Fruit fly (Drosophila melanogaster) whole organism, embryonic: ENCODE measurements around the gene CG4953.

Experiments used
- Adf1 ChIP-seq: fragments of 200-800 bp; sonication (Bioruptor generic); IDR thresholded peaks from 2 replicates; pipeline ENCODE4 v1.3.6; 2022; ENCODE audit warnings: missing biosample characterization, missing genetic modification characterization
- Awh ChIP-seq: fragments of 200-800 bp; sonication (Bioruptor generic); IDR thresholded peaks from 2 replicates; pipeline ENCODE4, ENCODE4 v1.3.6; 2022; ENCODE audit warnings: missing biosample characterization, missing genetic modification characterization
- CG11398 ChIP-seq: fragments of 200-800 bp; sonication (Bioruptor generic); optimal IDR thresholded peaks from 2 replicates; lab custom pipeline; 2016; ENCODE audit warnings: missing biosample characterization, missing genetic modification characterization
- CG11504 ChIP-seq: fragments of 200-800 bp; sonication (Bioruptor generic); optimal IDR thresholded peaks from 3 replicates; lab custom pipeline; 2019; ENCODE audit warnings: missing biosample characterization, mild to moderate bottlenecking, missing genetic modification characterization, moderate library complexity
- CG12104 ChIP-seq: fragments of 200-800 bp; sonication (Bioruptor generic); optimal IDR thresholded peaks from 3 replicates; lab custom pipeline; 2016; ENCODE audit warnings: missing biosample characterization, missing genetic modification characterization
- CG12299 ChIP-seq: fragments of 200-800 bp; sonication (Bioruptor generic); optimal IDR thresholded peaks from 2 replicates; lab custom pipeline; 2018; ENCODE audit warnings: missing biosample characterization, mild to moderate bottlenecking, missing genetic modification characterization
- CG15073 ChIP-seq: fragments of 200-800 bp; sonication (Bioruptor generic); optimal IDR thresholded peaks from 2 replicates; lab custom pipeline; 2016; ENCODE audit warnings: missing biosample characterization, missing genetic modification characterization
- CG15269 ChIP-seq: fragments of 200-800 bp; sonication (Bioruptor generic); optimal IDR thresholded peaks from 2 replicates; lab custom pipeline; 2018; ENCODE audit warnings: missing biosample characterization, mild to moderate bottlenecking, missing genetic modification characterization, moderate library complexity
- CG16863 ChIP-seq: fragments of 200-800 bp; sonication (Bioruptor generic); optimal IDR thresholded peaks from 3 replicates; lab custom pipeline; 2016; ENCODE audit warnings: missing biosample characterization, missing genetic modification characterization
- CG17385 ChIP-seq: fragments of 200-800 bp; sonication (Bioruptor generic); optimal IDR thresholded peaks from 3 replicates; lab custom pipeline; 2018; ENCODE audit warnings: missing biosample characterization, mild to moderate bottlenecking, missing genetic modification characterization
- CG18599 ChIP-seq: fragments of 200-800 bp; sonication (Bioruptor generic); optimal IDR thresholded peaks from 3 replicates; lab custom pipeline; 2017; ENCODE audit warnings: missing biosample characterization, missing genetic modification characterization, mild to moderate bottlenecking, moderate library complexity, missing genetic modification reagents
- CG2202 ChIP-seq: fragments of 200-800 bp; sonication (Bioruptor generic); optimal IDR thresholded peaks from 2 replicates; lab custom pipeline; 2018; ENCODE audit warnings: missing biosample characterization, mild to moderate bottlenecking, missing genetic modification characterization
- CG2678 ChIP-seq: fragments of 200-800 bp; sonication (Bioruptor generic); optimal IDR thresholded peaks from 3 replicates; lab custom pipeline; 2019; ENCODE audit warnings: missing biosample characterization, mild to moderate bottlenecking, missing genetic modification characterization, moderate library complexity
- CG30020 ChIP-seq: fragments of 200-800 bp; optimal IDR thresholded peaks from 2 replicates; lab custom pipeline; 2019; ENCODE audit warnings: missing biosample characterization, mild to moderate bottlenecking, missing genetic modification characterization, moderate library complexity
- CG30431 ChIP-seq: fragments of 200-800 bp; sonication (Bioruptor generic); optimal IDR thresholded peaks from 2 replicates; lab custom pipeline; 2017; ENCODE audit warnings: missing biosample characterization, missing genetic modification characterization
- CG4282 ChIP-seq: fragments of 200-800 bp; sonication (Bioruptor generic); optimal IDR thresholded peaks from 2 replicates; lab custom pipeline; 2016; ENCODE audit warnings: missing biosample characterization, missing genetic modification characterization
- CG5245 ChIP-seq: fragments of 200-800 bp; sonication (Bioruptor generic); optimal IDR thresholded peaks from 3 replicates; lab custom pipeline; 2016; ENCODE audit warnings: missing biosample characterization, missing genetic modification characterization
- CG6765 ChIP-seq: fragments of 200-800 bp; sonication (Bioruptor generic); optimal IDR thresholded peaks from 3 replicates; lab custom pipeline; 2017; ENCODE audit warnings: missing biosample characterization, mild to moderate bottlenecking, missing genetic modification characterization
- CG7271 ChIP-seq: fragments of 200-800 bp; sonication (Bioruptor generic); optimal IDR thresholded peaks from 2 replicates; lab custom pipeline; 2018; ENCODE audit warnings: missing biosample characterization, mild to moderate bottlenecking, missing genetic modification characterization, moderate library complexity
- CG7357 ChIP-seq: fragments of 200-800 bp; sonication (Bioruptor generic); IDR thresholded peaks from 3 replicates; pipeline ENCODE4 v1.3.6; 2022; ENCODE audit warnings: missing biosample characterization, missing genetic modification characterization
- CG9876 ChIP-seq: fragments of 200-800 bp; sonication (Bioruptor generic); optimal IDR thresholded peaks from 2 replicates; lab custom pipeline; 2016; ENCODE audit warnings: missing biosample characterization, missing genetic modification characterization
- CHES-1-like ChIP-seq: fragments of 200-800 bp; sonication (Bioruptor generic); optimal IDR thresholded peaks from 2 replicates; lab custom pipeline; 2016; ENCODE audit warnings: missing biosample characterization, missing genetic modification characterization
- CoRest ChIP-seq: fragments of 200-800 bp; sonication (Bioruptor generic); optimal IDR thresholded peaks from 3 replicates; lab custom pipeline; 2018; ENCODE audit warnings: missing biosample characterization, mild to moderate bottlenecking, missing genetic modification characterization, moderate library complexity
- Doc3 ChIP-seq: fragments of 200-800 bp; sonication (Bioruptor generic); IDR thresholded peaks from 3 replicates; pipeline ENCODE4 v1.3.6; 2022; ENCODE audit warnings: missing biosample characterization, missing genetic modification characterization; ENCODE audit not compliant: partially characterized antibody
- Ets97D ChIP-seq: fragments of 200-800 bp; sonication (Bioruptor generic); optimal IDR thresholded peaks from 3 replicates; lab custom pipeline; 2016; ENCODE audit warnings: missing biosample characterization, missing genetic modification characterization
- Fer3 ChIP-seq: fragments of 200-800 bp; sonication (Bioruptor generic); optimal IDR thresholded peaks from 2 replicates; lab custom pipeline; 2018; ENCODE audit warnings: missing biosample characterization, mild to moderate bottlenecking, missing genetic modification characterization, moderate library complexity
- Hey ChIP-seq: fragments of 200-800 bp; sonication (Bioruptor generic); optimal IDR thresholded peaks from 3 replicates; lab custom pipeline; 2018; ENCODE audit warnings: missing biosample characterization, mild to moderate bottlenecking, missing genetic modification characterization
- HmgZ ChIP-seq: fragments of 200-800 bp; sonication (Bioruptor generic); optimal IDR thresholded peaks from 2 replicates; lab custom pipeline; 2018; ENCODE audit warnings: missing biosample characterization, mild to moderate bottlenecking, missing genetic modification characterization
- Lim3 ChIP-seq: fragments of 200-800 bp; sonication (Bioruptor generic); IDR thresholded peaks from 2 replicates; pipeline ENCODE4 v1.3.6; 2022; ENCODE audit warnings: missing biosample characterization, missing genetic modification characterization
- Lpt ChIP-seq: fragments of >200 bp; optimal IDR thresholded peaks from 2 replicates; lab custom pipeline; 2018; ENCODE audit warnings: missing biosample characterization, missing genetic modification characterization
- MESR4 ChIP-seq: fragments of 200-800 bp; sonication (Bioruptor generic); optimal IDR thresholded peaks from 2 replicates; lab custom pipeline; 2018; ENCODE audit warnings: missing biosample characterization, mild to moderate bottlenecking, missing genetic modification characterization, moderate library complexity
- Mad ChIP-seq: fragments of 200-800 bp; sonication (Bioruptor generic); optimal IDR thresholded peaks from 2 replicates; lab custom pipeline; 2016; ENCODE audit warnings: missing biosample characterization, missing genetic modification characterization
- Med ChIP-seq: fragments of 200-800 bp; sonication (Bioruptor generic); peaks from one replicate; lab custom pipeline; 2016; ENCODE audit warnings: missing biosample characterization, missing genetic modification characterization, mild to moderate bottlenecking, inconsistent platforms, moderate library complexity
- NC2β ChIP-seq: fragments of 200-800 bp; sonication (Bioruptor generic); optimal IDR thresholded peaks from 2 replicates; lab custom pipeline; 2016; ENCODE audit warnings: missing biosample characterization, missing genetic modification characterization
- Scr ChIP-seq: fragments of 200-800 bp; sonication (Bioruptor generic); IDR thresholded peaks from 2 replicates; pipeline ENCODE4 v1.3.6; 2022; ENCODE audit warnings: missing biosample characterization, missing genetic modification characterization; ENCODE audit not compliant: partially characterized antibody
- TFAM ChIP-seq: fragments of 200-800 bp; sonication (Bioruptor generic); optimal IDR thresholded peaks from 2 replicates; lab custom pipeline; 2017; ENCODE audit warnings: missing biosample characterization, missing genetic modification characterization, inconsistent platforms
- caup ChIP-seq: fragments of 200-800 bp; sonication (Bioruptor generic); optimal IDR thresholded peaks from 3 replicates; lab custom pipeline; 2017; ENCODE audit warnings: missing biosample characterization, mild to moderate bottlenecking, missing genetic modification characterization, moderate library complexity; ENCODE audit not compliant: severe bottlenecking
- eve ChIP-seq, 2 experiments: fragments of >200 bp; optimal IDR thresholded peaks; 2 replicates each; lab custom pipeline; 2017; ENCODE audit warnings: missing biosample characterization in 2 of 2, missing genetic modification characterization in 2 of 2
- ewg ChIP-seq: fragments of 200-800 bp; sonication (Bioruptor generic); optimal IDR thresholded peaks from 3 replicates; lab custom pipeline; 2017; ENCODE audit warnings: mild to moderate bottlenecking, missing biosample characterization, missing genetic modification reagents, missing genetic modification characterization
- fd64A ChIP-seq: fragments of 200-800 bp; sonication (Bioruptor generic); optimal IDR thresholded peaks from 3 replicates; lab custom pipeline; 2018; ENCODE audit warnings: missing biosample characterization, mild to moderate bottlenecking, missing genetic modification characterization
- hbn ChIP-seq: fragments of 200-800 bp; sonication (Bioruptor generic); IDR thresholded peaks from 2 replicates; pipeline ENCODE4 v1.3.6; 2022; ENCODE audit warnings: missing biosample characterization, missing genetic modification characterization; ENCODE audit not compliant: partially characterized antibody
- insv ChIP-seq, 2 experiments: fragments of 200-800 bp; sonication (Bioruptor generic); optimal IDR thresholded peaks; 3 replicates each; lab custom pipeline; 2016 to 2018; ENCODE audit warnings: missing biosample characterization in 2 of 2, missing genetic modification characterization in 2 of 2
- jumu ChIP-seq: fragments of 200-800 bp; sonication (Bioruptor generic); optimal IDR thresholded peaks from 3 replicates; lab custom pipeline; 2016; ENCODE audit warnings: missing biosample characterization, missing genetic modification characterization
- org-1 ChIP-seq: fragments of 200-800 bp; sonication (Bioruptor generic); optimal IDR thresholded peaks from 2 replicates; lab custom pipeline; 2017; ENCODE audit warnings: missing biosample characterization, missing genetic modification characterization
- pan ChIP-seq, 4 experiments: fragments of >200 bp in 3 of 4; fragments of 200-800 bp in 1 of 4; sonication (Bioruptor generic) in 1 of 4; optimal IDR thresholded peaks in 3 of 4; IDR thresholded peaks in 1 of 4; 2 replicates each; pipeline versions ENCODE4 v1.3.6 to Lab custom; 2017 to 2022; ENCODE audit warnings: missing biosample characterization in 2 of 4, missing genetic modification characterization in 2 of 4, mixed read lengths in 1 of 4
- pros ChIP-seq: fragments of 200-800 bp; sonication (Bioruptor generic); optimal IDR thresholded peaks from 3 replicates; lab custom pipeline; 2019; ENCODE audit warnings: missing biosample characterization, mild to moderate bottlenecking, missing genetic modification characterization, moderate library complexity
- tx ChIP-seq: fragments of 200-800 bp; sonication (Bioruptor generic); optimal IDR thresholded peaks from 2 replicates; lab custom pipeline; 2016; ENCODE audit warnings: missing biosample characterization, missing genetic modification characterization
- wdn ChIP-seq: fragments of 200-800 bp; sonication (Bioruptor generic); IDR thresholded peaks from 2 replicates; pipeline ENCODE4 v1.3.6; 2022; ENCODE audit warnings: missing biosample characterization, missing genetic modification characterization
- zen2 ChIP-seq: fragments of 200-800 bp; sonication (Bioruptor generic); IDR thresholded peaks from 3 replicates; pipeline ENCODE4 v1.3.6; 2022; ENCODE audit warnings: missing biosample characterization, missing genetic modification characterization; ENCODE audit not compliant: partially characterized antibody
- zf30C ChIP-seq: fragments of 200-800 bp; sonication (Bioruptor generic); optimal IDR thresholded peaks from 3 replicates; lab custom pipeline; 2018; ENCODE audit warnings: missing biosample characterization, mild to moderate bottlenecking, missing genetic modification characterization

CG4953 gene

DNA sequence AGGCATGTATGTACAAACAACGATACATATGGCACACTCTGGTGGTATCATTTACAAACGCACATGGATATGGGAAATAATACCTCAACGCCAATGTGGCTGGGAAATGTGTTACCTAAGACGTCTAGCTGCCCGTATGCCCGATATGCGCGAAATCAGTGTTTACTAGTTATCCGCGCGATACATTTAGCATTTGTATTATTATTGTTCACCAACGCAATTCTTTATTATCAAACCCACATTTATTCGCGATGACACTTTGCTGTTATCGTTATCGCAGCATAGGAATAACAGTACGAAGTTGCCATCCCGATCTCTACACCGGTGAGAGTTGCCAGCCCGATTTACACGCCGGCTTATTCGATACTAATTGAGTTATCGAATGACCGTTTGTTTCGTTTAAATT lies 19.7 kb upstream of the CG4953 start, which contains the start of gene chico (continued):
- TF ChIP-seq caup (GFP tag; lab: Kevin White, UChicago) (no peak), Hey (tag; lab: Kevin White, UChicago) (no peak), CG2202 (tag; lab: Kevin White, UChicago) (no peak), zf30C (no peak), MESR4 (GFP tag; lab: Kevin White, UChicago) (peak; percentile 79), CG15269 (tag; lab: Kevin White, UChicago) (no peak), insv (GFP tag; optimal IDR thresholded peaks at IDR 0.05; lab: Kevin White, UChicago) (no peak), CG12299 (tag; lab: Kevin White, UChicago) (no peak), CG15073 (no peak), Med (GFP tag; lab: Kevin White, UChicago) (peak; percentile 83), CG2678 (no peak), CHES-1-like (GFP tag; lab: Kevin White, UChicago) (peak; percentile 18), Awh (GFP tag; lab: Robert Waterston, UW) (no peak), Mad (GFP tag; lab: Kevin White, UChicago) (no peak), pan (optimal IDR thresholded peaks at IDR 0.05; lab: Kevin White, UChicago) (no peak), pan (GFP tag; optimal IDR thresholded peaks at IDR 0.05 in 1 of 2, IDR thresholded peaks at IDR 0.05 in 1 of 2) (no peak), org-1 (GFP tag; lab: Kevin White, UChicago) (no peak), Lim3 (GFP tag; lab: Robert Waterston, UW) (no peak), jumu (GFP tag; lab: Kevin White, UChicago) (no peak), HmgZ (tag; lab: Kevin White, UChicago) (peak; percentile 51), eve (GFP tag; optimal IDR thresholded peaks at IDR 0.05; lab: Kevin White, UChicago) (peak in 1 of 2 experiments; percentile 76), Doc3 (GFP tag; lab: Robert Waterston, UW) (peak; percentile 50; the same call in 1 of the 3 replicates), CG11504 (tag; lab: Kevin White, UChicago) (no peak), fd64A (GFP tag; lab: Kevin White, UChicago) (no peak), CG9876 (GFP tag; lab: Kevin White, UChicago) (no peak), CG7271 (no peak), Adf1 (GFP tag; lab: Robert Waterston, UW) (no peak), tx (GFP tag; lab: Kevin White, UChicago) (no peak), Scr (peak; percentile 63), hbn (GFP tag; lab: Robert Waterston, UW) (peak; percentile 52), Lpt (GFP tag; lab: Kevin White, UChicago) (no peak), CG4282 (GFP tag; lab: Kevin White, UChicago) (no peak), CoRest (tag; lab: Kevin White, UChicago) (no peak), CG30020 (tag; lab: Kevin White, UChicago) (peak; percentile 91), CG17385 (no peak), CG18599 (no peak), CG16863 (GFP tag; lab: Kevin White, UChicago) (no peak), CG5245 (GFP tag; lab: Kevin White, UChicago) (no peak), wdn (GFP tag; lab: Robert Waterston, UW) (no peak), pros (GFP tag; lab: Kevin White, UChicago) (no peak), CG30431 (GFP tag; lab: Kevin White, UChicago) (no peak), CG6765 (GFP tag; lab: Kevin White, UChicago) (no peak), NC2β (GFP tag; lab: Kevin White, UChicago) (peak; percentile 15), Fer3 (tag; lab: Kevin White, UChicago) (no peak), TFAM (no peak), zen2 (GFP tag; lab: Robert Waterston, UW) (no peak; the same call in 2 of the 3 replicates), ewg (GFP tag; lab: Kevin White, UChicago) (no peak), Ets97D (GFP tag; lab: Kevin White, UChicago) (peak; percentile 83), CG11398 (GFP tag; lab: Kevin White, UChicago) (no peak), CG7357 (no peak), CG12104 (GFP tag; lab: Kevin White, UChicago) (no peak)
